Worm (Caenorhabditis elegans) whole organism, L4/young adult: ENCODE data around the gene col-79.

ENCODE experiments used
- W03F9.2 ChIP-seq: fragments of 150-350 bp; optimal IDR thresholded peaks from 2 replicates; lab custom pipeline; 2014; ENCODE audit warnings: missing biosample characterization, missing genetic modification characterization
- dao-5 ChIP-seq: sonication (generic microtip); optimal IDR thresholded peaks from 2 replicates; lab custom pipeline; 2016; ENCODE audit warnings: missing genotype, missing genetic modification characterization, moderate library complexity, missing compliant biosample characterization

ce11 chrII:10753694-10754093 is 50.3 kb downstream of the col-79 start:
- no peak for TF ChIP-seq dao-5 (tag; lab: Kevin White, UChicago)
- TF ChIP-seq W03F9.2 (tag; lab: Kevin White, UChicago): no peak
